Worm (Caenorhabditis elegans) whole organism, L3 larva: ENCODE results near the gene fbxa-128.
A peak's percentile ranks its signal among the peaks of the same experiment; 100 is the strongest.

Experiments used
- R02D3.7 ChIP-seq: fragments of 150-350 bp; optimal IDR thresholded peaks from 2 replicates; lab custom pipeline; 2014; ENCODE audit warnings: missing biosample characterization, missing genetic modification characterization
- ZK546.5 ChIP-seq: sonication (generic microtip); optimal IDR thresholded peaks from 2 replicates; lab custom pipeline; 2017; ENCODE audit warnings: missing biosample characterization, missing genetic modification characterization
- aly-2 ChIP-seq: fragments of 150-350 bp; optimal IDR thresholded peaks from 2 replicates; lab custom pipeline; 2014; ENCODE audit warnings: missing biosample characterization, missing genetic modification characterization
- ama-1 ChIP-seq: fragments of 150-350 bp; optimal IDR thresholded peaks from 2 replicates; lab custom pipeline; 2018
- ceh-16 ChIP-seq: sonication (generic microtip); optimal IDR thresholded peaks from 2 replicates; lab custom pipeline; 2017; ENCODE audit warnings: missing biosample characterization, missing genetic modification characterization
- ceh-28 ChIP-seq: fragments of 150-350 bp; optimal IDR thresholded peaks from 2 replicates; lab custom pipeline; 2014; ENCODE audit warnings: missing biosample characterization, missing genetic modification reagents, missing genetic modification characterization
- ceh-82 ChIP-seq: fragments of 150-350 bp; optimal IDR thresholded peaks from 2 replicates; lab custom pipeline; 2014; ENCODE audit warnings: missing biosample characterization, missing genetic modification characterization
- ceh-9 ChIP-seq: sonication (generic microtip); optimal IDR thresholded peaks from 2 replicates; lab custom pipeline; 2018; ENCODE audit warnings: missing biosample characterization, missing genetic modification characterization
- daf-12 ChIP-seq: fragments of 150-350 bp; optimal IDR thresholded peaks from 2 replicates; lab custom pipeline; 2014; ENCODE audit warnings: missing biosample characterization, missing genetic modification reagents, missing genetic modification characterization
- egl-27 ChIP-seq: sonication (generic microtip); optimal IDR thresholded peaks from 4 replicates; lab custom pipeline; 2017; ENCODE audit warnings: missing biosample characterization, missing genetic modification reagents, missing genetic modification characterization
- egl-5 ChIP-seq: fragments of 150-350 bp; optimal IDR thresholded peaks from 2 replicates; lab custom pipeline; 2017; ENCODE audit warnings: missing biosample characterization, missing genetic modification reagents, missing genetic modification characterization, inconsistent platforms
- elt-1 ChIP-seq: fragments of 150-350 bp; optimal IDR thresholded peaks from 2 replicates; lab custom pipeline; 2014; ENCODE audit warnings: missing biosample characterization, missing genetic modification characterization
- elt-2 ChIP-seq: sonication (generic microtip); optimal IDR thresholded peaks from 2 replicates; lab custom pipeline; 2016; ENCODE audit warnings: missing genetic modification reagents, mild to moderate bottlenecking, missing genetic modification characterization, missing compliant biosample characterization
- elt-3 ChIP-seq, 3 experiments: fragments of 150-350 bp in 1 of 3; sonication (generic microtip) in 2 of 3; optimal IDR thresholded peaks; 2 replicates in 2 of 3; 4 replicates in 1 of 3; lab custom pipeline; 2014 to 2017; ENCODE audit warnings: missing biosample characterization in 3 of 3, missing genetic modification characterization in 3 of 3
- eor-1 ChIP-seq, 2 experiments: fragments of 150-350 bp; optimal IDR thresholded peaks; 2 replicates each; lab custom pipeline; 2014 to 2018; ENCODE audit warnings: missing biosample characterization in 2 of 2, missing genetic modification characterization in 2 of 2
- fkh-10 ChIP-seq: sonication (generic microtip); optimal IDR thresholded peaks from 2 replicates; lab custom pipeline; 2017; ENCODE audit warnings: missing biosample characterization, missing genetic modification reagents, missing genetic modification characterization
- fkh-2 ChIP-seq: fragments of 150-350 bp; optimal IDR thresholded peaks from 2 replicates; lab custom pipeline; 2014; ENCODE audit warnings: missing biosample characterization, missing genetic modification reagents, missing genetic modification characterization
- fos-1 ChIP-seq: fragments of 150-350 bp; optimal IDR thresholded peaks from 2 replicates; lab custom pipeline; 2014; ENCODE audit warnings: missing biosample characterization, missing genetic modification characterization
- hmg-11 ChIP-seq: sonication (generic microtip); optimal IDR thresholded peaks from 2 replicates; lab custom pipeline; 2016; ENCODE audit warnings: missing genetic modification characterization, missing compliant biosample characterization
- jun-1 ChIP-seq: fragments of 150-350 bp; optimal IDR thresholded peaks from 2 replicates; lab custom pipeline; 2014; ENCODE audit warnings: missing biosample characterization, missing genetic modification reagents, missing genetic modification characterization
- lin-15B ChIP-seq: fragments of 150-350 bp; optimal IDR thresholded peaks from 2 replicates; lab custom pipeline; 2014; ENCODE audit warnings: missing biosample characterization, missing genetic modification characterization
- lin-39 ChIP-seq: fragments of 150-350 bp; optimal IDR thresholded peaks from 2 replicates; lab custom pipeline; 2018; ENCODE audit warnings: missing biosample characterization, missing genetic modification reagents, missing genetic modification characterization
- lsy-12 ChIP-seq: sonication (generic microtip); optimal IDR thresholded peaks from 2 replicates; lab custom pipeline; 2016; ENCODE audit warnings: mild to moderate bottlenecking, missing genetic modification characterization, missing compliant biosample characterization
- mdl-1 ChIP-seq: fragments of 150-350 bp; optimal IDR thresholded peaks from 2 replicates; lab custom pipeline; 2014; ENCODE audit warnings: missing biosample characterization, missing genetic modification characterization
- mml-1 ChIP-seq: fragments of 150-350 bp; sonication (generic microtip); optimal IDR thresholded peaks from 3 replicates; lab custom pipeline; 2014; ENCODE audit warnings: missing biosample characterization, missing genetic modification characterization
- nfya-1 ChIP-seq: sonication (generic microtip); optimal IDR thresholded peaks from 2 replicates; lab custom pipeline; 2017; ENCODE audit warnings: missing genetic modification characterization, mild to moderate bottlenecking, missing compliant biosample characterization, antibody characterized with exemption, moderate library complexity; ENCODE audit not compliant: insufficient read depth
- nhr-11 ChIP-seq: fragments of 150-350 bp; optimal IDR thresholded peaks from 2 replicates; lab custom pipeline; 2014; ENCODE audit warnings: missing biosample characterization, missing genetic modification characterization
- nhr-12 ChIP-seq: fragments of 150-350 bp; optimal IDR thresholded peaks from 2 replicates; lab custom pipeline; 2014; ENCODE audit warnings: missing biosample characterization, missing genetic modification characterization
- nhr-23 ChIP-seq: fragments of 150-350 bp; optimal IDR thresholded peaks from 2 replicates; lab custom pipeline; 2014; ENCODE audit warnings: missing biosample characterization, missing genetic modification reagents, missing genetic modification characterization
- nhr-237 ChIP-seq: fragments of 150-350 bp; optimal IDR thresholded peaks from 2 replicates; lab custom pipeline; 2014; ENCODE audit warnings: missing biosample characterization, missing genetic modification characterization
- nhr-25 ChIP-seq: sonication (generic microtip); optimal IDR thresholded peaks from 2 replicates; lab custom pipeline; 2017; ENCODE audit warnings: missing biosample characterization, missing genetic modification characterization
- nhr-43 ChIP-seq: sonication (generic microtip); optimal IDR thresholded peaks from 2 replicates; lab custom pipeline; 2016; ENCODE audit warnings: mild to moderate bottlenecking, missing genetic modification characterization, missing compliant biosample characterization; ENCODE audit not compliant: poor library complexity, severe bottlenecking
- nhr-67 ChIP-seq: fragments of 150-350 bp; optimal IDR thresholded peaks from 2 replicates; lab custom pipeline; 2014; ENCODE audit warnings: missing biosample characterization, missing genetic modification characterization
- nhr-76 ChIP-seq: fragments of 150-350 bp; sonication (generic microtip); optimal IDR thresholded peaks from 5 replicates; lab custom pipeline; 2014; ENCODE audit warnings: missing biosample characterization, missing genetic modification characterization
- nhr-77 ChIP-seq: fragments of 150-350 bp; optimal IDR thresholded peaks from 2 replicates; lab custom pipeline; 2014; ENCODE audit warnings: missing biosample characterization, missing genetic modification characterization
- pha-4 ChIP-seq: fragments of 150-350 bp; optimal IDR thresholded peaks from 2 replicates; lab custom pipeline; 2014; ENCODE audit warnings: missing biosample characterization, missing genetic modification reagents, missing genetic modification characterization
- pqm-1 ChIP-seq: fragments of 150-350 bp; optimal IDR thresholded peaks from 2 replicates; lab custom pipeline; 2017; ENCODE audit warnings: missing biosample characterization, missing genetic modification characterization, inconsistent platforms
- sea-2 ChIP-seq: fragments of 150-350 bp; sonication (generic microtip); optimal IDR thresholded peaks from 4 replicates; lab custom pipeline; 2014; ENCODE audit warnings: missing biosample characterization, missing genetic modification reagents, missing genetic modification characterization
- skn-1 ChIP-seq: fragments of 150-350 bp; optimal IDR thresholded peaks from 2 replicates; lab custom pipeline; 2014; ENCODE audit warnings: missing biosample characterization, missing genetic modification characterization
- snpc-4 ChIP-seq: fragments of 150-350 bp; optimal IDR thresholded peaks from 2 replicates; lab custom pipeline; 2014; ENCODE audit warnings: missing biosample characterization, missing genetic modification characterization
- tbx-2 ChIP-seq: sonication (generic microtip); optimal IDR thresholded peaks from 2 replicates; lab custom pipeline; 2016; ENCODE audit warnings: mild to moderate bottlenecking, missing genetic modification characterization, missing compliant biosample characterization
- unc-39 ChIP-seq: sonication (generic microtip); optimal IDR thresholded peaks from 4 replicates; lab custom pipeline; 2017; ENCODE audit warnings: missing biosample characterization, missing genetic modification characterization
- zag-1 ChIP-seq: fragments of 150-350 bp; optimal IDR thresholded peaks from 2 replicates; lab custom pipeline; 2014; ENCODE audit warnings: missing biosample characterization, missing genetic modification characterization
- ztf-11 ChIP-seq: fragments of 150-350 bp; optimal IDR thresholded peaks from 2 replicates; lab custom pipeline; 2014; ENCODE audit warnings: missing biosample characterization, missing genetic modification characterization
- ztf-4 ChIP-seq: fragments of 150-350 bp; optimal IDR thresholded peaks from 2 replicates; lab custom pipeline; 2014; ENCODE audit warnings: missing biosample characterization, missing genetic modification characterization

The fbxa-128 gene

DNA sequence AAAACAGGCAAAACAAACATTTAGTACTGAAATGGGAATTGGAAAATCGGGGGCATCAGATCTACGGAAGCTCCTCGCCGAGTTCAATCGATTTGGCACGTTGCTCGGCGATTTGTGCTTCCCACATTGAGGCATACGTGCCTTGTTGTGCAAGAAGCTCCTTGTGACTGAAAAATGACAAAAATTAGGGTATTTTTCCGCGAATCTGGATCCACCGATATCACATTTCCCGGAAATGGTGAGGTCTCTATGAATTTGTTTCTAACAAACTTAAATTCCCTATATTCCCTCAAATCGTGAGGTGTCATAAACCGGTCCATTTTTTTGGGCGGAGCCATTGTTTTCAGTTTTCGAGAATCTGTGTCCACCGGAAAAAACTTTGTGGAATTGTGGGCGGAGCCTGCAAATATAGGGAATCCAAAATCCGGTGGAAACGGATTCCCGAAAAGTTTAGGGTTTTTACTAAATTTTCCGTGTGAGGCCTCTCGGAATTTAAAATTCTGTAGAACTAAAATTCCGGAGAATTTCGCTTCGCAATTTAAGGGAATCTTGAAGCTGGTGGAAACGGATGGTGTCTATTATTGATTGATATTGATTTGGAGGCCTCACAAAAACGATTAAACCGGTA lies 47.1 kb downstream of the fbxa-128 start:
- no peak for TF ChIP-seq sea-2
- peak; percentile 31 for TF ChIP-seq elt-2 (tag; lab: Kevin White, UChicago)
- peak; percentile 12 for TF ChIP-seq nfya-1
- peak; percentile 57 for TF ChIP-seq nhr-43
- TF ChIP-seq egl-27 (tag; lab: Kevin White, UChicago) = no peak
- peak; percentile 50 for TF ChIP-seq lsy-12 (tag; lab: Kevin White, UChicago)

DNA sequence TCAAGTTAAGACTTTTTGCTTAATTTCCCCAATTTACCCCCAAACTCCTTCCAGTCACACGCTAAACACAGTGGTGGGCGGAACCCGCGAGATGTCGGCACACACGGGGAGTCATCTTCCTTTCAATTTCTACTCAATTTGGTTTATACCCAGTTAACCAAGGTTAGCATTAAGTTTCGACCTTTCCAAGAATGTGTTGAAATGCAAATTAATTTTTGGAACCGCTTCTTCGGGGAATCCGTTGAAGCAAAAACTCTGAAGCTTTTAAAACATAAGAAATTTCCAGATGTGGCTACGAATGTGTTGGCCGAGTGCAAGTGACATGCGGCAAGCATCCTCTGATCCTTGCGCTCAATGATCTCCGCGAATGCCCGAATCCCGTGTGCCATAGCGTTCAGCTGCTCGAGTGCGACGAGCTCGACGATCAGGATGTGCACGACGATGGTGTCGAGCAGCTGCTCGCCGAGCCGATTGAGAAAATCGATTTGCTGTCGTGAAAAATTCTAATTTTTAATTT lies 48.0 kb downstream of the fbxa-128 start:
- TF ChIP-seq nhr-25 (tag; lab: Kevin White, UChicago) (peak; percentile 37), nhr-23 (no peak), egl-5 (tag; lab: Kevin White, UChicago) (no peak), elt-1 (tag; lab: Kevin White, UChicago) (no peak), mdl-1 (tag; lab: Kevin White, UChicago) (no peak), unc-39 (tag; lab: Kevin White, UChicago) (no peak), nhr-237 (tag; lab: Kevin White, UChicago) (no peak), fkh-2 (tag; lab: Kevin White, UChicago) (no peak), zag-1 (tag; lab: Kevin White, UChicago) (no peak), nhr-11 (no peak), snpc-4 (tag; lab: Kevin White, UChicago) (peak; percentile 97), egl-27 (tag; lab: Kevin White, UChicago) (no peak), daf-12 (tag; lab: Kevin White, UChicago) (no peak), elt-3 (tag; optimal IDR thresholded peaks at IDR 0.05; lab: Kevin White, UChicago) (peak in 1 of 3 experiments; percentile 40), pqm-1 (tag; lab: Kevin White, UChicago) (peak; percentile 24), ama-1 (lab: Kevin White, UChicago) (peak; percentile 89), ceh-82 (tag; lab: Kevin White, UChicago) (no peak), sea-2 (no peak), eor-1 (tag; optimal IDR thresholded peaks at IDR 0.05; lab: Kevin White, UChicago) (no peak), mml-1 (tag; lab: Kevin White, UChicago) (no peak)

DNA sequence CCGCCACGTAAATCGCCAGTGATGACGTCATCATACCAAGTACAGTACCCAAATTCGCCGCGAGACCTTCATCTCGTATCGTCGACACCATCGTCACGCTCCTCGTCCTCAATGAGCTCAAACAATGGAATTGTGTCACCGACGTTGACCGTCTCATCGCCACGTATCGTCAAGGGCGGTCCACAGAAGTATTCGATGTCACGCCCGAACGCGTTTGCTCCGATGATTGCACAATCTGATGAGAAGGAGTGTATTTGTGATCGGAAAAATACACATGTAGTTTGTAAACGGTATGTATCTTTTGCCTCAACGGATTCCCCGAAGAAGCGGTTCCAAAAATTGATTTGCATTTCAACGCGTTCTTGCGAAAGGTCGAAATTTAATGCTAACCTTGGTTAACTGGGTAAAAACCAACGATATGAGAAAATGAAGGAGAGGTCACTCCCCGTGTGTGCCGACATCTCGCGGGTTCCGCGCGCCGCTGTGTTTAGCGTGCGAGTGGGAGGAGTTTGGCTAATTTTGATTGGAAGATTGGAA lies 48.7 kb downstream of the fbxa-128 start:
- TF ChIP-seq jun-1 (peak; percentile 9), ceh-82 (tag; lab: Kevin White, UChicago) (no peak), ceh-28 (no peak), pqm-1 (tag; lab: Kevin White, UChicago) (no peak), skn-1 (tag; lab: Kevin White, UChicago) (no peak), nhr-77 (tag; lab: Kevin White, UChicago) (no peak), hmg-11 (tag; lab: Kevin White, UChicago) (no peak), nfya-1 (peak; percentile 94), lin-39 (no peak), mml-1 (tag; lab: Kevin White, UChicago) (no peak), lsy-12 (tag; lab: Kevin White, UChicago) (peak; percentile 53), nhr-23 (peak; percentile 28), elt-2 (tag; lab: Kevin White, UChicago) (peak; percentile 24), sea-2 (no peak), aly-2 (tag; lab: Kevin White, UChicago) (no peak), daf-12 (tag; lab: Kevin White, UChicago) (no peak), ztf-4 (no peak), fkh-2 (tag; lab: Kevin White, UChicago) (no peak), eor-1 (tag; optimal IDR thresholded peaks at IDR 0.05; lab: Kevin White, UChicago) (no peak), nhr-25 (tag; lab: Kevin White, UChicago) (peak; percentile 57), nhr-76 (tag; lab: Kevin White, UChicago) (no peak), snpc-4 (tag; lab: Kevin White, UChicago) (peak; percentile 98), mdl-1 (tag; lab: Kevin White, UChicago) (no peak), fkh-10 (GFP tag; lab: Kevin White, UChicago) (no peak), ZK546.5 (tag; lab: Kevin White, UChicago) (no peak), nhr-11 (no peak), ceh-9 (tag; lab: Kevin White, UChicago) (no peak), elt-1 (tag; lab: Kevin White, UChicago) (no peak), fos-1 (no peak), nhr-237 (tag; lab: Kevin White, UChicago) (no peak), ama-1 (lab: Kevin White, UChicago) (peak; percentile 98), R02D3.7 (no peak), zag-1 (tag; lab: Kevin White, UChicago) (no peak), nhr-67 (no peak), elt-3 (tag; optimal IDR thresholded peaks at IDR 0.05; lab: Kevin White, UChicago) (no peak), unc-39 (tag; lab: Kevin White, UChicago) (no peak), egl-5 (tag; lab: Kevin White, UChicago) (no peak), nhr-12 (no peak), ceh-16 (tag; lab: Kevin White, UChicago) (no peak), tbx-2 (tag; lab: Kevin White, UChicago) (no peak), pha-4 (tag; lab: Kevin White, UChicago) (no peak), ztf-11 (tag; lab: Kevin White, UChicago) (no peak), lin-15B (tag; lab: Kevin White, UChicago) (peak; percentile 39)
